Worm (Caenorhabditis elegans): Measurements from ENCODE around the gene srt-33.

DNA sequence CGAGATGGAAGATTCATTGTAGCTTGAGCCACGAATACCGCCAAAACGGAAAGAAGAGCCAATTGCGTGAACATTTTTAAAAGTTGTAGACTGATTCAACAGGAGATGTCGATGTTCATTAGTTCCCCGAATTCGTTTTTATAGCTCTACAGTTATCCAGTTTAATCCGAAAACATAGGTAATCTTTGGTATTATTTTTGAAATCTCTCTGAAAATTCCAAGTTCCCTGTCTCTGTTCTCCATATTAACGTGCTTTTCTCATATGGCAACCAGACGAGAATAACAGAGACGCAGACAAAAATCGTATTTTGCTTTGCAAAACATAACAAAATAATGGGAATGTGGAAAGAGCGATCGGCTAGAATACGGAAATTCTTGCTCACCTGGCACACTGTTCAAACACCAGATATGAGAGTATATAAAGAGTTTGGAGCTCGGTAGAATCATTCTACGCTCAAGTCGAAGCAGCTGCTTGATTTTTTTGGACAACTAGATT, 19.9 kb upstream of the srt-33 start, which contains the start of the genes spig-3 and F14D7.12:
- no peak for TF ChIP-seq dpl-1 (GFP tag; optimal IDR thresholded peaks at IDR 0.05)
- no peak for TF ChIP-seq lin-39 (tag; optimal IDR thresholded peaks at IDR 0.05)
- no peak for TF ChIP-seq snpc-4 (tag; optimal IDR thresholded peaks at IDR 0.05)
- no peak for TF ChIP-seq unc-62 (GFP tag; optimal IDR thresholded peaks at IDR 0.05)
- TF ChIP-seq mdl-1 (tag; optimal IDR thresholded peaks at IDR 0.05): no peak
- no peak for TF ChIP-seq nhr-90 (tag; optimal IDR thresholded peaks at IDR 0.05; ENCODE audit: poor library complexity)
- TF ChIP-seq fos-1 (tag; optimal IDR thresholded peaks at IDR 0.05): no peak

Data from whole organism, L1 larva.